Worm (Caenorhabditis elegans) whole organism, L1 larva: ENCODE results near the gene daf-6.

Experiments
- alr-1 ChIP-seq: fragments of 200-800 bp; sonication (Bioruptor generic); optimal IDR thresholded peaks from 2 replicates; lab custom pipeline; 2018; ENCODE audit warnings: borderline replicate concordance, mild to moderate bottlenecking, missing genetic modification characterization, missing compliant biosample characterization
- elt-2 ChIP-seq: sonication (generic microtip); optimal IDR thresholded peaks from 2 replicates; lab custom pipeline; 2016; ENCODE audit warnings: missing genetic modification characterization, mild to moderate bottlenecking, inconsistent platforms, missing compliant biosample characterization, missing genetic modification reagents
- fos-1 ChIP-seq: fragments of 150-350 bp; optimal IDR thresholded peaks from 2 replicates; lab custom pipeline; 2014; ENCODE audit warnings: missing biosample characterization, missing genetic modification characterization
- lin-13 ChIP-seq: fragments of 150-350 bp; optimal IDR thresholded peaks from 2 replicates; lab custom pipeline; 2014; ENCODE audit warnings: missing biosample characterization, missing genetic modification reagents, missing genetic modification characterization
- lir-3 ChIP-seq: sonication (generic microtip); optimal IDR thresholded peaks from 2 replicates; lab custom pipeline; 2016; ENCODE audit warnings: mild to moderate bottlenecking, missing genetic modification characterization, moderate library complexity, missing compliant biosample characterization; ENCODE audit not compliant: poor library complexity
- nhr-71 ChIP-seq: sonication (generic microtip); optimal IDR thresholded peaks from 2 replicates; lab custom pipeline; 2016; ENCODE audit warnings: mild to moderate bottlenecking, missing genetic modification characterization, moderate library complexity, missing compliant biosample characterization
- nhr-76 ChIP-seq: sonication (generic microtip); optimal IDR thresholded peaks from 2 replicates; lab custom pipeline; 2017; ENCODE audit warnings: missing biosample characterization, missing genetic modification characterization
- pax-3 ChIP-seq: fragments of 200-800 bp; sonication (Bioruptor generic); optimal IDR thresholded peaks from 2 replicates; lab custom pipeline; 2018; ENCODE audit warnings: mild to moderate bottlenecking, missing genetic modification characterization, moderate library complexity, missing compliant biosample characterization
- skn-1 ChIP-seq: fragments of 150-350 bp; optimal IDR thresholded peaks from 2 replicates; lab custom pipeline; 2014; ENCODE audit warnings: missing biosample characterization, missing genetic modification characterization
- sox-4 ChIP-seq: sonication (generic microtip); optimal IDR thresholded peaks from 2 replicates; lab custom pipeline; 2016; ENCODE audit warnings: missing genetic modification characterization, missing compliant biosample characterization
- ztf-11 ChIP-seq, 2 experiments: sonication (generic microtip); optimal IDR thresholded peaks; 2 replicates each; lab custom pipeline; 2016 to 2017; ENCODE audit warnings: missing genetic modification characterization in 2 of 2, missing biosample characterization in 1 of 2, missing compliant biosample characterization in 1 of 2

DNA sequence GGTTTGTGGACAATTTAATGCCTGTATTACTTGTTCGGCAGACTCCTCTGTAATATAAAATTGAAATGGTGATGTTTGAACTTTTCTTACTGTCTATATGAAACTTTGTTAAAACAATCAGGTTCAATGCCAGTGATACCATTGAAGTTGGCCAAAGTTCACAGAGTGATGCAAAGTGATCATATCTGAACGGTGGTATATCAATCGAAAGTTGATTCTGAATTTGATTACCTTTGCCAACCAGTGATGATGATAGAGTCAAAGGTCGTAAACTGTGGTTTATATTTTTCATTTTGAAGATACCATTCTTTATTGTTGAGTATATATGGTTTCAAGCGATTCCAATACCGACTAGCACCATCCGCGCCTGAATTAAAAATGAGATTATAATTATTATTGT, 15.1 kb downstream of the daf-6 start:
- TF ChIP-seq skn-1 (no peak), lin-13 (GFP tag; lab: Kevin White, UChicago) (no peak), elt-2 (no peak), nhr-71 (no peak), alr-1 (tag; lab: Kevin White, UChicago) (no peak), lir-3 (tag; lab: Kevin White, UChicago) (no peak), pax-3 (tag; lab: Kevin White, UChicago) (no peak), nhr-76 (no peak), fos-1 (no peak), ztf-11 (tag; optimal IDR thresholded peaks at IDR 0.05; lab: Kevin White, UChicago) (no peak), sox-4 (tag; lab: Kevin White, UChicago) (no peak)
